Worm (Caenorhabditis elegans): ENCODE measurements around the gene unc-42.

ce11 chrV:9725719-9726118 is 43.5 kb downstream of the unc-42 start:
- no peak for TF ChIP-seq aly-2 (tag; optimal IDR thresholded peaks at IDR 0.05)
- no peak for TF ChIP-seq lin-39 (tag; optimal IDR thresholded peaks at IDR 0.05)
- TF ChIP-seq tbx-2 (tag; optimal IDR thresholded peaks at IDR 0.05), result no peak
- TF ChIP-seq snu-23 (GFP tag; optimal IDR thresholded peaks at IDR 0.05), result no peak
- TF ChIP-seq pqm-1 (tag; optimal IDR thresholded peaks at IDR 0.05), result no peak
- no peak for TF ChIP-seq unc-130 (tag; optimal IDR thresholded peaks at IDR 0.05)
